Fruit fly (Drosophila melanogaster) whole organism, wandering third instar larva: ENCODE data around the gene Mkp.

Experiments used
- Dif ChIP-seq: fragments of 200-275, 200-300 bp; sonication (Bioruptor generic); optimal IDR thresholded peaks from 2 replicates; lab custom pipeline; 2018; ENCODE audit warnings: missing biosample characterization, missing genetic modification characterization; ENCODE audit not compliant: partially characterized antibody
- HLH106 ChIP-seq: fragments of 200-800 bp; optimal IDR thresholded peaks from 3 replicates; lab custom pipeline; 2019; ENCODE audit warnings: missing biosample characterization, mild to moderate bottlenecking, missing genetic modification characterization, moderate library complexity
- Hr78 ChIP-seq: fragments of >200 bp; optimal IDR thresholded peaks from 2 replicates; lab custom pipeline; 2017; ENCODE audit warnings: missing biosample characterization, missing genetic modification characterization
- Jra ChIP-seq: sonication (Bioruptor generic); optimal IDR thresholded peaks from 2 replicates; lab custom pipeline; 2016; ENCODE audit warnings: missing biosample characterization, missing genetic modification characterization
- N ChIP-seq: fragments of >200 bp; optimal IDR thresholded peaks from 2 replicates; lab custom pipeline; 2018; ENCODE audit warnings: missing biosample characterization, missing external identifiers, missing genetic modification characterization
- Vsx2 ChIP-seq: fragments of 200-300, 225-300 bp; sonication (Bioruptor generic); optimal IDR thresholded peaks from 2 replicates; lab custom pipeline; 2018; ENCODE audit warnings: missing biosample characterization, missing genetic modification characterization; ENCODE audit not compliant: partially characterized antibody
- dl ChIP-seq, 2 experiments: fragments of 175-275, 200-275 bp in 1 of 2; fragments of 200-275 bp in 1 of 2; sonication (Bioruptor generic); optimal IDR thresholded peaks; lab custom pipeline; 2018; ENCODE audit warnings: mild to moderate bottlenecking in 2 of 2, missing biosample characterization in 2 of 2, missing genetic modification characterization in 2 of 2, moderate library complexity in 2 of 2; ENCODE audit not compliant: partially characterized antibody in 2 of 2, insufficient read depth in 1 of 2
- dsf ChIP-seq: sonication (Bioruptor generic); optimal IDR thresholded peaks from 2 replicates; lab custom pipeline; 2016; ENCODE audit warnings: missing biosample characterization, missing genetic modification characterization, borderline replicate concordance
- h ChIP-seq: fragments of 200-800 bp; sonication (Bioruptor generic); optimal IDR thresholded peaks from 3 replicates; lab custom pipeline; 2016; ENCODE audit warnings: missing biosample characterization, mild to moderate bottlenecking, missing genetic modification characterization
- jim ChIP-seq: fragments of 175-275, 200-325 bp; sonication (Bioruptor generic); optimal IDR thresholded peaks from 2 replicates; lab custom pipeline; 2016; ENCODE audit warnings: missing biosample characterization, mild to moderate bottlenecking, missing genetic modification characterization
- pan ChIP-seq: fragments of >200 bp; optimal IDR thresholded peaks from 2 replicates; lab custom pipeline; 2017
- usp ChIP-seq: fragments of >200 bp; optimal IDR thresholded peaks from 2 replicates; lab custom pipeline; 2017; ENCODE audit warnings: missing biosample characterization, missing genetic modification characterization

- no peak for TF ChIP-seq Dif (GFP tag; lab: Kevin White, UChicago)
- TF ChIP-seq HLH106 (tag; lab: Kevin White, UChicago): no peak
- no peak for TF ChIP-seq Hr78 (GFP tag; lab: Kevin White, UChicago)
- no peak for TF ChIP-seq N (GFP tag; lab: Kevin White, UChicago)
- TF ChIP-seq Jra: no peak
- TF ChIP-seq usp (GFP tag; lab: Kevin White, UChicago): no peak
- no peak for TF ChIP-seq dl (GFP tag; optimal IDR thresholded peaks at IDR 0.05; lab: Kevin White, UChicago; ENCODE audit: insufficient read depth in 1 of 2, partially characterized antibody in 2 of 2)
- TF ChIP-seq dsf (GFP tag; lab: Kevin White, UChicago): no peak
- no peak for TF ChIP-seq jim (GFP tag; lab: Kevin White, UChicago)
- TF ChIP-seq h: no peak
- no peak for TF ChIP-seq Vsx2 (GFP tag; lab: Kevin White, UChicago)
- no peak for TF ChIP-seq pan (lab: Kevin White, UChicago)
Observed at dm6 chr3L:177938-178337, 6.4 kb downstream of the Mkp start.
